Fruit fly (Drosophila melanogaster) whole organism, embryonic: ENCODE results near the gene CG1640.

Experiments
- Atf-2 ChIP-seq: fragments of 200-800 bp; sonication (Bioruptor generic); optimal IDR thresholded peaks from 2 replicates; lab custom pipeline; 2016; ENCODE audit warnings: missing biosample characterization, missing genetic modification characterization
- B-H1 ChIP-seq: fragments of 200-800 bp; sonication (Bioruptor generic); IDR thresholded peaks from 3 replicates; pipeline ENCODE4 v1.3.6; 2022; ENCODE audit warnings: missing biosample characterization, missing genetic modification characterization
- CG10267 ChIP-seq: fragments of 200-800 bp; sonication (Bioruptor generic); optimal IDR thresholded peaks from 2 replicates; lab custom pipeline; 2018; ENCODE audit warnings: missing biosample characterization, mild to moderate bottlenecking, missing genetic modification characterization, moderate library complexity
- CG10959 ChIP-seq: fragments of 200-800 bp; sonication (Bioruptor generic); IDR thresholded peaks from 2 replicates; pipeline ENCODE4 v1.3.6; 2022; ENCODE audit warnings: missing biosample characterization, missing genetic modification characterization
- CG11085 ChIP-seq: fragments of 200-800 bp; sonication (Bioruptor generic); IDR thresholded peaks from 2 replicates; pipeline ENCODE4 v1.3.6; 2022; ENCODE audit warnings: missing biosample characterization, missing genetic modification characterization
- CG12155 ChIP-seq: fragments of 200-800 bp; sonication (Bioruptor generic); optimal IDR thresholded peaks from 3 replicates; lab custom pipeline; 2016; ENCODE audit warnings: missing biosample characterization, missing genetic modification characterization
- CG12769 ChIP-seq: fragments of 200-800 bp; sonication (Bioruptor generic); optimal IDR thresholded peaks from 2 replicates; lab custom pipeline; 2019; ENCODE audit warnings: missing biosample characterization, mild to moderate bottlenecking, missing genetic modification characterization, moderate library complexity
- CG13287 ChIP-seq: fragments of 200-800 bp; sonication (Bioruptor generic); IDR thresholded peaks from 2 replicates; pipeline ENCODE4 v1.3.6; 2022; ENCODE audit warnings: missing biosample characterization, missing genetic modification characterization; ENCODE audit not compliant: partially characterized antibody
- CG14441 ChIP-seq: fragments of 200-800 bp; sonication (Bioruptor generic); IDR thresholded peaks from 2 replicates; pipeline ENCODE4 v1.3.6; 2022; ENCODE audit warnings: missing biosample characterization, missing genetic modification characterization
- CG1529 ChIP-seq: fragments of 200-800 bp; sonication (Bioruptor generic); optimal IDR thresholded peaks from 3 replicates; lab custom pipeline; 2018; ENCODE audit warnings: missing biosample characterization, missing genetic modification characterization
- CG16813 ChIP-seq: fragments of 200-800 bp; sonication (Bioruptor generic); IDR thresholded peaks from 3 replicates; pipeline ENCODE4 v1.3.6; 2022; ENCODE audit warnings: missing biosample characterization, missing genetic modification characterization; ENCODE audit not compliant: partially characterized antibody
- CG17328 ChIP-seq: fragments of 200-800 bp; sonication (Bioruptor generic); IDR thresholded peaks from 2 replicates; pipeline ENCODE4 v1.3.6; 2022; ENCODE audit warnings: missing biosample characterization, missing genetic modification characterization
- CG1832 ChIP-seq: fragments of 200-800 bp; sonication (Bioruptor generic); optimal IDR thresholded peaks from 2 replicates; lab custom pipeline; 2017; ENCODE audit warnings: missing biosample characterization, mild to moderate bottlenecking, missing genetic modification characterization, inconsistent platforms
- CG30431 ChIP-seq: fragments of 200-800 bp; sonication (Bioruptor generic); optimal IDR thresholded peaks from 2 replicates; lab custom pipeline; 2017; ENCODE audit warnings: missing biosample characterization, missing genetic modification characterization
- CG31441 ChIP-seq: fragments of 200-800 bp; sonication (Bioruptor generic); IDR thresholded peaks from 2 replicates; pipeline ENCODE4 v1.3.6; 2022; ENCODE audit warnings: missing biosample characterization, missing genetic modification characterization
- CG34376 ChIP-seq: fragments of 200-800 bp; sonication (Bioruptor generic); optimal IDR thresholded peaks from 2 replicates; lab custom pipeline; 2018; ENCODE audit warnings: missing biosample characterization, mild to moderate bottlenecking, missing genetic modification characterization
- CG34422 ChIP-seq: fragments of 200-800 bp; sonication (Bioruptor generic); IDR thresholded peaks from 3 replicates; pipeline ENCODE4 v1.3.6; 2022; ENCODE audit warnings: missing biosample characterization, missing genetic modification characterization
- CG3726 ChIP-seq: fragments of 200-800 bp; sonication (Bioruptor generic); IDR thresholded peaks from 3 replicates; pipeline ENCODE4, ENCODE4 v1.3.6; 2022; ENCODE audit warnings: missing biosample characterization, missing genetic modification characterization
- CG4820 ChIP-seq: fragments of 200-800 bp; sonication (Bioruptor generic); optimal IDR thresholded peaks from 3 replicates; lab custom pipeline; 2016; ENCODE audit warnings: missing biosample characterization, missing genetic modification characterization
- CG6272 ChIP-seq: fragments of 200-800 bp; sonication (Bioruptor generic); IDR thresholded peaks from 2 replicates; pipeline ENCODE4 v1.3.6; 2022; ENCODE audit warnings: missing biosample characterization, missing genetic modification characterization
- CG8290 ChIP-seq, 3 experiments: fragments of 200-800 bp; sonication (Bioruptor generic); optimal IDR thresholded peaks; 2 replicates each; lab custom pipeline; 2016 to 2019; ENCODE audit warnings: missing biosample characterization in 3 of 3, missing genetic modification characterization in 3 of 3, mild to moderate bottlenecking in 2 of 3, moderate library complexity in 1 of 3
- CG8478 ChIP-seq: fragments of >200 bp; optimal IDR thresholded peaks from 2 replicates; lab custom pipeline; 2018
- CG9215 ChIP-seq: fragments of 200-800 bp; sonication (Bioruptor generic); IDR thresholded peaks from 2 replicates; pipeline ENCODE4 v1.3.6; 2022; ENCODE audit warnings: missing biosample characterization, missing genetic modification characterization
- CG9932 ChIP-seq: fragments of 200-800 bp; sonication (Bioruptor generic); IDR thresholded peaks from 2 replicates; pipeline ENCODE4 v1.3.6; 2022; ENCODE audit warnings: missing biosample characterization, missing genetic modification characterization
- Camta ChIP-seq: fragments of 200-800 bp; sonication (Bioruptor generic); optimal IDR thresholded peaks from 2 replicates; lab custom pipeline; 2016; ENCODE audit warnings: missing biosample characterization, missing genetic modification characterization
- Dek ChIP-seq: fragments of 200-800 bp; sonication (Bioruptor generic); optimal IDR thresholded peaks from 3 replicates; lab custom pipeline; 2019; ENCODE audit warnings: missing biosample characterization, mild to moderate bottlenecking, missing genetic modification characterization, moderate library complexity
- Ets65A ChIP-seq: fragments of 200-800 bp; sonication (Bioruptor generic); peaks from one replicate; lab custom pipeline; 2016; ENCODE audit warnings: missing biosample characterization, missing genetic modification characterization
- H2.0 ChIP-seq: fragments of 200-800 bp; sonication (Bioruptor generic); IDR thresholded peaks from 2 replicates; pipeline ENCODE4 v1.3.6; 2022; ENCODE audit warnings: missing biosample characterization, missing genetic modification characterization
- Hey ChIP-seq: fragments of 200-800 bp; sonication (Bioruptor generic); optimal IDR thresholded peaks from 3 replicates; lab custom pipeline; 2018; ENCODE audit warnings: missing biosample characterization, mild to moderate bottlenecking, missing genetic modification characterization
- Lhr ChIP-seq: fragments of 200-800 bp; sonication (Bioruptor generic); optimal IDR thresholded peaks from 3 replicates; lab custom pipeline; 2017; ENCODE audit warnings: mild to moderate bottlenecking, missing biosample characterization, missing genetic modification reagents, missing genetic modification characterization
- Lim3 ChIP-seq: fragments of 200-800 bp; sonication (Bioruptor generic); IDR thresholded peaks from 2 replicates; pipeline ENCODE4 v1.3.6; 2022; ENCODE audit warnings: missing biosample characterization, missing genetic modification characterization
- NfI ChIP-seq: fragments of 200-800 bp; sonication (Bioruptor generic); optimal IDR thresholded peaks from 3 replicates; lab custom pipeline; 2018; ENCODE audit warnings: missing biosample characterization, mild to moderate bottlenecking, missing genetic modification characterization, moderate library complexity
- Opbp ChIP-seq: fragments of 200-800 bp; sonication (Bioruptor generic); IDR thresholded peaks from 3 replicates; pipeline ENCODE4 v1.3.6; 2022; ENCODE audit warnings: missing biosample characterization, missing genetic modification characterization; ENCODE audit not compliant: partially characterized antibody
- PHDP ChIP-seq: fragments of 200-800 bp; sonication (Bioruptor generic); optimal IDR thresholded peaks from 3 replicates; lab custom pipeline; 2018; ENCODE audit warnings: missing biosample characterization, mild to moderate bottlenecking, missing genetic modification characterization, moderate library complexity
- Sin3A ChIP-seq: fragments of >200 bp; optimal IDR thresholded peaks from 2 replicates; lab custom pipeline; 2018
- crp ChIP-seq, 2 experiments: fragments of 200-800 bp; sonication (Bioruptor generic); optimal IDR thresholded peaks; 2 replicates in 1 of 2; 3 replicates in 1 of 2; lab custom pipeline; 2017; ENCODE audit warnings: missing biosample characterization in 2 of 2, missing genetic modification characterization in 2 of 2, mild to moderate bottlenecking in 1 of 2, moderate library complexity in 1 of 2
- dmrt99B ChIP-seq: fragments of 200-800 bp; sonication (Bioruptor generic); optimal IDR thresholded peaks from 2 replicates; lab custom pipeline; 2018; ENCODE audit warnings: missing biosample characterization, mild to moderate bottlenecking, missing genetic modification characterization, moderate library complexity
- her ChIP-seq: fragments of 200-800 bp; sonication (Bioruptor generic); optimal IDR thresholded peaks from 2 replicates; lab custom pipeline; 2016; ENCODE audit warnings: missing biosample characterization, missing genetic modification characterization
- jumu ChIP-seq: fragments of 200-800 bp; sonication (Bioruptor generic); optimal IDR thresholded peaks from 3 replicates; lab custom pipeline; 2016; ENCODE audit warnings: missing biosample characterization, missing genetic modification characterization
- lmd ChIP-seq: fragments of 200-800 bp; sonication (Bioruptor generic); IDR thresholded peaks from 2 replicates; pipeline ENCODE4 v1.3.6; 2022; ENCODE audit warnings: missing biosample characterization, missing genetic modification characterization
- maf-S ChIP-seq: fragments of 200-800 bp; sonication (Bioruptor generic); optimal IDR thresholded peaks from 2 replicates; lab custom pipeline; 2016; ENCODE audit warnings: missing biosample characterization, missing genetic modification characterization
- nau ChIP-seq: fragments of 200-800 bp; sonication (Bioruptor generic); optimal IDR thresholded peaks from 3 replicates; lab custom pipeline; 2017; ENCODE audit warnings: missing biosample characterization, mild to moderate bottlenecking, missing genetic modification characterization, missing genetic modification reagents
- prd ChIP-seq, 3 experiments: fragments of >200 bp in 2 of 3; fragments of 200-800 bp in 1 of 3; sonication (Bioruptor generic) in 1 of 3; optimal IDR thresholded peaks in 2 of 3; IDR thresholded peaks in 1 of 3; 2 replicates in 2 of 3; 3 replicates in 1 of 3; pipeline versions ENCODE4 v1.3.6 to Lab custom; 2017 to 2022; ENCODE audit warnings: missing biosample characterization in 1 of 3, missing genetic modification characterization in 1 of 3
- repo ChIP-seq: fragments of 200-800 bp; sonication (Bioruptor generic); optimal IDR thresholded peaks from 2 replicates; lab custom pipeline; 2016; ENCODE audit warnings: missing biosample characterization, missing genetic modification characterization
- run ChIP-seq: fragments of 200-800 bp; sonication (Bioruptor generic); optimal IDR thresholded peaks from 3 replicates; lab custom pipeline; 2018; ENCODE audit warnings: missing biosample characterization, mild to moderate bottlenecking, missing genetic modification characterization
- sc ChIP-seq, 3 experiments: fragments of >200 bp in 2 of 3; fragments of 200-800 bp in 1 of 3; sonication (Bioruptor generic) in 1 of 3; optimal IDR thresholded peaks; 2 replicates in 2 of 3; 3 replicates in 1 of 3; lab custom pipeline; 2017; ENCODE audit warnings: mild to moderate bottlenecking in 1 of 3, missing biosample characterization in 1 of 3, missing genetic modification characterization in 1 of 3, missing genetic modification reagents in 1 of 3
- seq ChIP-seq: fragments of 200-800 bp; sonication (Bioruptor generic); IDR thresholded peaks from 2 replicates; pipeline ENCODE4 v1.3.6; 2022; ENCODE audit warnings: missing biosample characterization, missing genetic modification characterization
- sug ChIP-seq: fragments of 200-800 bp; optimal IDR thresholded peaks from 2 replicates; lab custom pipeline; 2019; ENCODE audit warnings: missing biosample characterization, mild to moderate bottlenecking, missing genetic modification characterization, moderate library complexity
- tgo ChIP-seq: fragments of 200-800 bp; sonication (Bioruptor generic); IDR thresholded peaks from 3 replicates; pipeline ENCODE4 v1.3.6; 2022; ENCODE audit warnings: missing biosample characterization, missing genetic modification characterization
- tup ChIP-seq: fragments of 200-800 bp; sonication (Bioruptor generic); optimal IDR thresholded peaks from 2 replicates; lab custom pipeline; 2016; ENCODE audit warnings: missing biosample characterization, mild to moderate bottlenecking, missing genetic modification characterization, moderate library complexity
- wor ChIP-seq: fragments of 200-800 bp; sonication (Bioruptor generic); IDR thresholded peaks from 2 replicates; pipeline ENCODE4 v1.3.6; 2022; ENCODE audit warnings: missing biosample characterization, missing genetic modification characterization

Gene CG1640

DNA sequence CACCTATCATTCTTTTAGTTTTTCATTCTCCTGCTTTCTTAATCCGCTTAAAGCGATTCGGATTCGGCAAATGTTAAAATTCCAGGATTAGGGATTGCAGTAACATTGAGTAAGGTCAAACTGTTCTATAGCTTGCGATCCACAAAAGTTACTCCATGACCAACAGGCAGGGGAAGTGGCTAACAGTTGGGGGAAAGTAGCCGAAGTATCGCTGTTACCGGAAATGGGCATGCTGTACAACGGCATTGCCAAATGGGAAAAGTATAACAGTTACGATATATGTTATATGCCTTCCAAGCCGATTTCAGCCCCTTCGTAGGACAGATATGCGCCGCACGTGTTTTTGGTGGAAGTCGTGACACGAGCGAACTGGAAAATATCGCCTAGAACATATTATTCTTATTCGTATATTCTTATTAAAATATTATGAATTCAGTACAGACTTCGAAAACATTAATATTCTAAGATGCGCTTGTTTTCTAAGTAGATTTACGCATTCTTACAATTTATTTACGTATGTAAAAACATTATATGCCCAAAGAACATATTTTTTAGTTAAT is 12.1 kb upstream of the CG1640 start (continued):
- TF ChIP-seq H2.0 (GFP tag; lab: Robert Waterston, UW) (no peak), repo (GFP tag; lab: Kevin White, UChicago) (no peak), CG8478 (no peak), wor (GFP tag; lab: Robert Waterston, UW) (no peak), run (tag; lab: Kevin White, UChicago) (no peak), tup (GFP tag; lab: Kevin White, UChicago) (no peak), sug (tag; lab: Kevin White, UChicago) (no peak), CG31441 (GFP tag; lab: Robert Waterston, UW) (no peak), NfI (GFP tag; lab: Kevin White, UChicago) (no peak), CG12155 (GFP tag; lab: Kevin White, UChicago) (no peak), Ets65A (GFP tag; lab: Kevin White, UChicago) (no peak), Atf-2 (GFP tag; lab: Kevin White, UChicago) (no peak), lmd (GFP tag; lab: Robert Waterston, UW) (no peak), CG30431 (no peak), CG10959 (no peak), prd (optimal IDR thresholded peaks at IDR 0.05; lab: Kevin White, UChicago) (no peak), prd (GFP tag; IDR thresholded peaks at IDR 0.05; lab: Robert Waterston, UW) (no peak), dmrt99B (no peak), CG3726 (no peak), CG6272 (GFP tag; lab: Robert Waterston, UW) (no peak), Sin3A (lab: Kevin White, UChicago) (no peak), CG12769 (tag; lab: Kevin White, UChicago) (no peak), CG9215 (GFP tag; lab: Robert Waterston, UW) (0 out of 2 replicates have a peak, but pooled peaks have one; percentile 18), CG10267 (no peak), CG13287 (GFP tag; lab: Robert Waterston, UW) (peak; percentile 68), her (no peak), sc (optimal IDR thresholded peaks at IDR 0.05; lab: Kevin White, UChicago) (no peak), sc (GFP tag; optimal IDR thresholded peaks at IDR 0.05; lab: Kevin White, UChicago) (no peak), maf-S (GFP tag; lab: Kevin White, UChicago) (no peak), CG17328 (GFP tag; lab: Robert Waterston, UW) (no peak), CG9932 (GFP tag; lab: Robert Waterston, UW) (no peak), Hey (tag; lab: Kevin White, UChicago) (no peak), CG14441 (GFP tag; lab: Robert Waterston, UW) (no peak), crp (GFP tag; optimal IDR thresholded peaks at IDR 0.05; lab: Kevin White, UChicago) (no peak), Opbp (GFP tag; lab: Robert Waterston, UW) (peak; percentile 34; the same call in 1 of the 3 replicates), CG16813 (GFP tag; lab: Robert Waterston, UW) (peak; percentile 68), nau (no peak), jumu (GFP tag; lab: Kevin White, UChicago) (no peak), Lim3 (GFP tag; lab: Robert Waterston, UW) (no peak), CG1832 (GFP tag; lab: Kevin White, UChicago) (no peak), seq (GFP tag; lab: Robert Waterston, UW) (no peak), CG34376 (no peak), Lhr (GFP tag; lab: Kevin White, UChicago) (no peak), tgo (GFP tag; lab: Robert Waterston, UW) (no peak), CG34422 (GFP tag; lab: Robert Waterston, UW) (no peak), Dek (no peak), CG11085 (GFP tag; lab: Robert Waterston, UW) (no peak), CG8290 (GFP tag; optimal IDR thresholded peaks at IDR 0.05; lab: Kevin White, UChicago) (no peak), CG8290 (tag; optimal IDR thresholded peaks at IDR 0.05; lab: Kevin White, UChicago) (no peak), PHDP (tag; lab: Kevin White, UChicago) (no peak), CG4820 (GFP tag; lab: Kevin White, UChicago) (no peak), Camta (GFP tag; lab: Kevin White, UChicago) (no peak), B-H1 (no peak), CG1529 (no peak)
